Worm (Caenorhabditis elegans) whole organism, young adult: ENCODE results near the gene mpst-3.
"Not testable (repeated sequence)": the region's sequence is repeated elsewhere in the genome, so short reads cannot be mapped to it uniquely, and the experiment has no call there.

Source experiments
- B0019.2 ChIP-seq: fragments of 200-800 bp; sonication (Bioruptor generic); conservative IDR thresholded peaks from 2 replicates; pipeline ENCODE4 v1.3.6; 2022; ENCODE audit warnings: missing genetic modification reagents, missing genetic modification characterization, missing compliant biosample characterization
- F23B12.7 ChIP-seq: sonication (generic microtip); optimal IDR thresholded peaks from 2 replicates; lab custom pipeline; 2017; ENCODE audit warnings: missing genetic modification characterization, mild to moderate bottlenecking, missing compliant biosample characterization, antibody characterized with exemption, moderate library complexity; ENCODE audit not compliant: insufficient read depth
- F33H1.4 ChIP-seq: fragments of 200-800 bp; sonication (Bioruptor generic); IDR thresholded peaks from 2 replicates; pipeline ENCODE4 v1.3.6; 2022; ENCODE audit warnings: missing genetic modification reagents, missing genetic modification characterization, missing compliant biosample characterization
- F49E8.2 ChIP-seq: sonication (generic microtip); optimal IDR thresholded peaks from 3 replicates; lab custom pipeline; 2017; ENCODE audit warnings: missing genetic modification characterization, mild to moderate bottlenecking, missing compliant biosample characterization, antibody characterized with exemption, moderate library complexity; ENCODE audit not compliant: insufficient read depth
- F52B5.7 ChIP-seq: sonication (generic microtip); optimal IDR thresholded peaks from 2 replicates; lab custom pipeline; 2016; ENCODE audit warnings: mild to moderate bottlenecking, missing genetic modification characterization, missing compliant biosample characterization
- F57A8.1 ChIP-seq: fragments of 200-800 bp; sonication (Bioruptor generic); optimal IDR thresholded peaks from 2 replicates; lab custom pipeline; 2018; ENCODE audit warnings: mild to moderate bottlenecking, missing genetic modification characterization, moderate library complexity, missing compliant biosample characterization
- K11D2.4 ChIP-seq: fragments of 200-800 bp; sonication (Bioruptor generic); IDR thresholded peaks from 2 replicates; pipeline ENCODE4 v1.3.6; 2022; ENCODE audit warnings: missing genetic modification reagents, missing genetic modification characterization, missing compliant biosample characterization
- T07F8.4 ChIP-seq: sonication (generic microtip); optimal IDR thresholded peaks from 2 replicates; lab custom pipeline; 2016; ENCODE audit warnings: mild to moderate bottlenecking, missing genetic modification characterization, moderate library complexity, missing compliant biosample characterization
- Y56A3A.18 ChIP-seq: fragments of 200-800 bp; sonication (Bioruptor generic); IDR thresholded peaks from 2 replicates; pipeline ENCODE4 v1.3.6; 2022; ENCODE audit warnings: missing genetic modification reagents, missing genetic modification characterization, missing compliant biosample characterization
- Y67H2A.10 ChIP-seq: fragments of 200-800 bp; sonication (Bioruptor generic); conservative IDR thresholded peaks from 2 replicates; pipeline ENCODE4 v1.3.6; 2022; ENCODE audit warnings: missing genetic modification reagents, missing genetic modification characterization, missing compliant biosample characterization
- akir-1 ChIP-seq: fragments of 200-800 bp; sonication (Bioruptor generic); optimal IDR thresholded peaks from 2 replicates; lab custom pipeline; 2018; ENCODE audit warnings: mild to moderate bottlenecking, missing genetic modification characterization, moderate library complexity, missing compliant biosample characterization
- ama-1 ChIP-seq, 3 experiments: fragments of 150-350 bp in 1 of 3; sonication (generic microtip) in 2 of 3; optimal IDR thresholded peaks; 2 replicates each; lab custom pipeline; 2014 to 2018; ENCODE audit warnings: missing biosample characterization in 2 of 3, missing genetic modification characterization in 2 of 3, missing genetic modification reagents in 2 of 3
- aptf-2 ChIP-seq: fragments of 200-800 bp; sonication (Bioruptor generic); conservative IDR thresholded peaks from 2 replicates; pipeline ENCODE4 v1.3.6; 2022; ENCODE audit warnings: missing genetic modification reagents, missing genetic modification characterization, missing compliant biosample characterization
- aptf-3 ChIP-seq: fragments of 200-800 bp; sonication (Bioruptor generic); IDR thresholded peaks from 2 replicates; pipeline ENCODE4 v1.3.6; 2022; ENCODE audit warnings: missing genetic modification characterization, missing compliant biosample characterization
- athp-1 ChIP-seq: sonication (generic microtip); optimal IDR thresholded peaks from 2 replicates; lab custom pipeline; 2017; ENCODE audit warnings: mild to moderate bottlenecking, missing genetic modification characterization, missing compliant biosample characterization
- bed-1 ChIP-seq: fragments of 200-800 bp; sonication (Bioruptor generic); IDR thresholded peaks from 2 replicates; pipeline ENCODE4 v1.3.6; 2022; ENCODE audit warnings: missing genetic modification reagents, missing genetic modification characterization, missing compliant biosample characterization
- ccch-3 ChIP-seq: fragments of 200-800 bp; sonication (Bioruptor generic); optimal IDR thresholded peaks from 2 replicates; lab custom pipeline; 2018; ENCODE audit warnings: mild to moderate bottlenecking, missing genetic modification characterization, missing compliant biosample characterization
- ceh-40 ChIP-seq: fragments of 200-800 bp; sonication (Bioruptor generic); IDR thresholded peaks from 2 replicates; pipeline ENCODE4 v1.3.6; 2022; ENCODE audit warnings: missing genetic modification characterization, missing compliant biosample characterization
- ceh-58 ChIP-seq: fragments of 200-800 bp; sonication (Bioruptor generic); IDR thresholded peaks from 2 replicates; pipeline ENCODE4 v1.3.6; 2022; ENCODE audit warnings: missing genetic modification characterization, missing compliant biosample characterization
- chd-7 ChIP-seq: sonication (generic microtip); optimal IDR thresholded peaks from 2 replicates; lab custom pipeline; 2016; ENCODE audit warnings: mild to moderate bottlenecking, missing genetic modification characterization, moderate library complexity, missing compliant biosample characterization
- dpff-1 ChIP-seq: sonication (generic microtip); optimal IDR thresholded peaks from 2 replicates; lab custom pipeline; 2017; ENCODE audit warnings: mild to moderate bottlenecking, missing genetic modification characterization, missing compliant biosample characterization
- egl-18 ChIP-seq: fragments of 200-800 bp; sonication (Bioruptor generic); IDR thresholded peaks from 2 replicates; pipeline ENCODE4 v1.3.6; 2022; ENCODE audit warnings: missing genetic modification reagents, missing genetic modification characterization, missing compliant biosample characterization
- gei-17 ChIP-seq: fragments of 200-800 bp; sonication (Bioruptor generic); optimal IDR thresholded peaks from 2 replicates; lab custom pipeline; 2018; ENCODE audit warnings: mild to moderate bottlenecking, missing genetic modification characterization, missing compliant biosample characterization
- hlh-12 ChIP-seq: sonication (generic microtip); optimal IDR thresholded peaks from 2 replicates; lab custom pipeline; 2016; ENCODE audit warnings: missing genetic modification characterization, missing compliant biosample characterization
- hrde-1 ChIP-seq: sonication (generic microtip); optimal IDR thresholded peaks from 2 replicates; lab custom pipeline; 2016; ENCODE audit warnings: missing genetic modification characterization, mild to moderate bottlenecking, missing compliant biosample characterization, moderate library complexity, missing genotype, missing genetic modification reagents, borderline replicate concordance
- lag-1 ChIP-seq: fragments of 200-800 bp; sonication (Bioruptor generic); IDR thresholded peaks from 2 replicates; pipeline ENCODE4 v1.3.6; 2022; ENCODE audit warnings: missing genetic modification reagents, missing genetic modification characterization, missing compliant biosample characterization
- lin-35 ChIP-seq, 3 experiments: fragments of 150-350 bp in 2 of 3; sonication (generic microtip) in 1 of 3; optimal IDR thresholded peaks; 2 replicates each; lab custom pipeline; 2014 to 2018; ENCODE audit warnings: missing biosample characterization in 3 of 3, missing genetic modification characterization in 3 of 3, missing genetic modification reagents in 3 of 3
- lin-40 ChIP-seq: sonication (generic microtip); optimal IDR thresholded peaks from 2 replicates; lab custom pipeline; 2016; ENCODE audit warnings: missing genetic modification characterization, mild to moderate bottlenecking, missing compliant biosample characterization, missing genotype, missing genetic modification reagents
- lin-54 ChIP-seq: fragments of 200-800 bp; sonication (Bioruptor generic); optimal IDR thresholded peaks from 2 replicates; lab custom pipeline; 2018; ENCODE audit warnings: mild to moderate bottlenecking, missing genetic modification characterization, missing compliant biosample characterization
- madf-3 ChIP-seq: fragments of 200-800 bp; sonication (Bioruptor generic); IDR thresholded peaks from 2 replicates; pipeline ENCODE4 v1.3.6; 2022; ENCODE audit warnings: missing genetic modification reagents, missing genetic modification characterization, missing compliant biosample characterization
- mel-28 ChIP-seq: sonication (generic microtip); optimal IDR thresholded peaks from 2 replicates; lab custom pipeline; 2016; ENCODE audit warnings: borderline replicate concordance, mild to moderate bottlenecking, missing genetic modification characterization, missing compliant biosample characterization
- mes-4 ChIP-seq: sonication (generic microtip); optimal IDR thresholded peaks from 2 replicates; lab custom pipeline; 2016; ENCODE audit warnings: missing genotype, missing genetic modification characterization, missing compliant biosample characterization
- nfya-2 ChIP-seq: fragments of 200-800 bp; sonication (Bioruptor generic); IDR thresholded peaks from 2 replicates; pipeline ENCODE4 v1.3.6; 2022; ENCODE audit warnings: missing genetic modification reagents, missing genetic modification characterization, missing compliant biosample characterization
- nfyb-1 ChIP-seq: fragments of 200-800 bp; sonication (Bioruptor generic); IDR thresholded peaks from 2 replicates; pipeline ENCODE4 v1.3.6; 2022; ENCODE audit warnings: missing genetic modification reagents, missing genetic modification characterization, missing compliant biosample characterization
- nhr-120 ChIP-seq: fragments of 200-800 bp; sonication (Bioruptor generic); IDR thresholded peaks from 2 replicates; pipeline ENCODE4 v1.3.6; 2022; ENCODE audit warnings: missing genetic modification characterization, missing compliant biosample characterization
- nhr-27 ChIP-seq: fragments of 200-800 bp; sonication (Bioruptor generic); optimal IDR thresholded peaks from 2 replicates; lab custom pipeline; 2018; ENCODE audit warnings: mild to moderate bottlenecking, missing genetic modification characterization, moderate library complexity, missing compliant biosample characterization
- rpc-1 ChIP-seq, 2 experiments: fragments of 150-350 bp in 1 of 2; sonication (generic microtip) in 1 of 2; optimal IDR thresholded peaks; 2 replicates each; lab custom pipeline; 2014 to 2018; ENCODE audit warnings: missing biosample characterization in 1 of 2, missing genetic modification characterization in 1 of 2, missing genetic modification reagents in 1 of 2, missing genotype in 1 of 2
- snpc-3.4 ChIP-seq: sonication (generic microtip); optimal IDR thresholded peaks from 2 replicates; lab custom pipeline; 2017; ENCODE audit warnings: missing genetic modification characterization, mild to moderate bottlenecking, missing compliant biosample characterization, antibody characterized with exemption, moderate library complexity, missing genotype, missing genetic modification reagents
- somi-1 ChIP-seq: fragments of 200-800 bp; sonication (Bioruptor generic); optimal IDR thresholded peaks from 2 replicates; lab custom pipeline; 2018; ENCODE audit warnings: mild to moderate bottlenecking, missing genetic modification characterization, missing compliant biosample characterization
- sptf-2 ChIP-seq: fragments of 200-800 bp; sonication (Bioruptor generic); optimal IDR thresholded peaks from 2 replicates; lab custom pipeline; 2018; ENCODE audit warnings: mild to moderate bottlenecking, missing genetic modification characterization, missing compliant biosample characterization
- tlf-1 ChIP-seq: fragments of 200-800 bp; sonication (Bioruptor generic); optimal IDR thresholded peaks from 2 replicates; lab custom pipeline; 2018; ENCODE audit warnings: mild to moderate bottlenecking, missing genetic modification characterization, missing compliant biosample characterization
- unc-62 ChIP-seq: fragments of 150-350 bp; optimal IDR thresholded peaks from 2 replicates; lab custom pipeline; 2014; ENCODE audit warnings: missing biosample characterization, missing genetic modification reagents, missing genetic modification characterization
- zim-3 ChIP-seq: sonication (generic microtip); optimal IDR thresholded peaks from 2 replicates; lab custom pipeline; 2017; ENCODE audit warnings: mild to moderate bottlenecking, missing genetic modification characterization, moderate library complexity, missing compliant biosample characterization
- ztf-18 ChIP-seq: sonication (generic microtip); optimal IDR thresholded peaks from 2 replicates; lab custom pipeline; 2016; ENCODE audit warnings: missing genotype, mild to moderate bottlenecking, missing genetic modification characterization, missing compliant biosample characterization
- ztf-22 ChIP-seq: fragments of 200-800 bp; sonication (Bioruptor generic); optimal IDR thresholded peaks from 2 replicates; lab custom pipeline; 2018; ENCODE audit warnings: mild to moderate bottlenecking, missing genetic modification characterization, moderate library complexity, missing compliant biosample characterization

The mpst-3 gene

DNA sequence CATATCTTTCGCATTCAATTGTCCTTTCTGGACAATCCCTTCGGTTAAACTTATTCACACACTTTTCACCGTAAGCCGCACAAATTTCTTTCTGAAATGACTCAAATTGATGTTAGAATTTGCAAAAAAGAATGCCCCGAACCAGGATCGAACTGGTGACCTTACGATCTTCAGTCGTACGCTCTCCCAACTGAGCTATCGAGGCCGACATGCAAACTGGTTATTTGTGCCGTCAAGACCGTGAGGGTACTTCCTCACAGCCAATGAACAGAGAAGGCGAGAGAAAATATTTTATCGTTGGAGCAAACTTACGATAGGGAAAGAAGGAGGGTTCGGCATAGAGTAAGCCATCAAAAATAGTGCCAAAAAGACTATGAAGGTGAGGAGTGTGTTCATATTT is 19.2 kb upstream of the mpst-3 start (continued):
- TF ChIP-seq rpc-1 (optimal IDR thresholded peaks at IDR 0.05; lab: Kevin White, UChicago) (peak; percentile 67), rpc-1 (tag; optimal IDR thresholded peaks at IDR 0.05; lab: Kevin White, UChicago) (peak; percentile 69), nhr-27 (tag; lab: Kevin White, UChicago) (no peak), mes-4 (tag; lab: Kevin White, UChicago) (no peak), ztf-22 (GFP tag; lab: Kevin White, UChicago) (no peak), snpc-3.4 (peak; percentile 96), madf-3 (GFP tag; lab: Robert Waterston, UW) (no peak), K11D2.4 (GFP tag; lab: Robert Waterston, UW) (no peak), nhr-120 (GFP tag; lab: Robert Waterston, UW) (no peak), ccch-3 (no peak), lin-54 (GFP tag; lab: Kevin White, UChicago) (peak; percentile 56), dpff-1 (tag; lab: Kevin White, UChicago) (no peak), ama-1 (optimal IDR thresholded peaks at IDR 0.05; lab: Kevin White, UChicago) (no peak), ama-1 (GFP tag; optimal IDR thresholded peaks at IDR 0.05; lab: Kevin White, UChicago) (no peak), aptf-2 (GFP tag; lab: Robert Waterston, UW) (no peak), aptf-3 (no peak), T07F8.4 (no peak), somi-1 (GFP tag; lab: Kevin White, UChicago) (peak; percentile 47), F49E8.2 (tag; lab: Kevin White, UChicago) (no peak), gei-17 (GFP tag; lab: Kevin White, UChicago) (no peak), lin-35 (GFP tag; optimal IDR thresholded peaks at IDR 0.05; lab: Kevin White, UChicago) (no peak), akir-1 (GFP tag; lab: Kevin White, UChicago) (no peak), F33H1.4 (GFP tag; lab: Robert Waterston, UW) (peak; percentile 26; the same call in 1 of the 2 replicates), F23B12.7 (tag; lab: Kevin White, UChicago) (peak; percentile 42), bed-1 (GFP tag; lab: Robert Waterston, UW) (no peak), chd-7 (tag; lab: Kevin White, UChicago) (no peak), lag-1 (no peak), lin-40 (tag; lab: Kevin White, UChicago) (no peak), zim-3 (peak; percentile 3), hrde-1 (tag; lab: Kevin White, UChicago) (no peak), athp-1 (tag; lab: Kevin White, UChicago) (peak; percentile 14), ceh-40 (GFP tag; lab: Robert Waterston, UW) (no peak), Y56A3A.18 (peak; percentile 44; the same call in 1 of the 2 replicates), nfyb-1 (GFP tag; lab: Robert Waterston, UW) (peak; percentile 76)
- TF ChIP-seq, all 124 proteins: peak for 41

DNA sequence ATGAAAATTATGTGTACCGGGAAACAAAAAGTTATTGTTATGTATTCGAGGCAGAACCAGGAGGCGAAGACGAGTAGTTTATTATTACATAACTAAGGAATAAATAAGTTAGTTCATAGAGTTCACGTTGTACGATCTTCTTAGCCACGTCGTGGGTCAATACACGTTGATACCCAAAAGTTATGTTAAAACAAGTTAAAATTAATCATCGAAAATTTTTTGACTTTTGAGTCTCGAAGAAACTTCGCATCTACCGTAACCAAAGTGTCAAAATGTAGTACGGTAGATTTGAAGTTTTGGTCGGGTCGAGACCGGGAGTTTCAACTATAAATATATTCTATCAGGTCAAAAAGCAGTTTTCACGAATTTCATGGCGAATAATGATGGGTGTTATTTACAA is 18.7 kb upstream of the mpst-3 start, which contains the start of gene ZC412.10:
Gene ZC412.10, minus strand, starts transcription at position 101 of the 400 bp plus-strand sequence.
- not testable (repeated sequence) for TF ChIP-seq F52B5.7 (tag; lab: Kevin White, UChicago); ceh-58 (GFP tag; lab: Robert Waterston, UW); ztf-22 (GFP tag; lab: Kevin White, UChicago)
- TF ChIP-seq, all 124 proteins: peak for 0; not testable (repeated sequence) for 124

DNA sequence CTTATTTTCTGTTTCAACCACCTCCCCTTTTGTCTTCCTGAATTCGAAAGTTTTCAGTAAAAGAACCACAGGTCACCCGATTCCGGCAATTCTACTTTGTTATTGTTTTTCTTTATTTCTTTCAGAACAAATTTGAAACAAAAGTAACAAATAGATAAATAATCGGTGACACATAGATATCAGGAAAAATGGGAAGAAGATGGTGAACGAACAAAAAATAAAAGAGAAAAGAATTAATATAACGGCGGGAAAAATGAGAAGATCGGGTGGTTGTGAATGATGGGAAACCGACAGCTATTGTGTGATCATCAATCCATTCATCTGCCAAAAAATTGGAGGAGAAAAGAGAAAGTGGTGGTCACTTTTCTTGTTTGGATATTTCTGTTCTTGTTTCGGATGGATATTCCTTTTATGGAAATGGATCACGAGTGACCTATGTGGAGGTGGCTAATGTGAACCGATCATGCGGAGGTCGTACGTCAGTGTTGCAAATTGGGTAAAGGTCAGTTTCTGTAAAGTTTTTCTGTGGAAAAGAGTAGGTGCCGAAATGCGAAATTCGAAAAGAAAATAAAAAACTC is 18.1 kb upstream of the mpst-3 start:
- no peak for TF ChIP-seq mel-28
- no peak for TF ChIP-seq B0019.2
- no peak for TF ChIP-seq nfya-2 (GFP tag; lab: Robert Waterston, UW)
- no peak for TF ChIP-seq egl-18 (GFP tag; lab: Robert Waterston, UW)
- TF ChIP-seq somi-1 (GFP tag; lab: Kevin White, UChicago): no peak
- no peak for TF ChIP-seq unc-62
- TF ChIP-seq ztf-22 (GFP tag; lab: Kevin White, UChicago): no peak
- no peak for TF ChIP-seq Y67H2A.10 (GFP tag; lab: Robert Waterston, UW)
- TF ChIP-seq sptf-2 (GFP tag; lab: Kevin White, UChicago): no peak
- TF ChIP-seq tlf-1: no peak
- no peak for TF ChIP-seq F57A8.1 (GFP tag; lab: Kevin White, UChicago)
- TF ChIP-seq hlh-12: no peak
- no peak for TF ChIP-seq ztf-18
